Worm (Caenorhabditis elegans) whole organism, young adult: ENCODE measurements around the gene W02H3.3.

Experiments used
- B0035.1 ChIP-seq: sonication (generic microtip); optimal IDR thresholded peaks from 2 replicates; lab custom pipeline; 2016; ENCODE audit warnings: missing genetic modification characterization, mild to moderate bottlenecking, missing compliant biosample characterization, missing genotype, missing genetic modification reagents
- F33H1.4 ChIP-seq: fragments of 200-800 bp; sonication (Bioruptor generic); IDR thresholded peaks from 2 replicates; pipeline ENCODE4 v1.3.6; 2022; ENCODE audit warnings: missing genetic modification reagents, missing genetic modification characterization, missing compliant biosample characterization
- F52B5.7 ChIP-seq: sonication (generic microtip); optimal IDR thresholded peaks from 2 replicates; lab custom pipeline; 2016; ENCODE audit warnings: mild to moderate bottlenecking, missing genetic modification characterization, missing compliant biosample characterization
- T07F8.4 ChIP-seq: sonication (generic microtip); optimal IDR thresholded peaks from 2 replicates; lab custom pipeline; 2016; ENCODE audit warnings: mild to moderate bottlenecking, missing genetic modification characterization, moderate library complexity, missing compliant biosample characterization
- T26A5.8 ChIP-seq: sonication (generic microtip); optimal IDR thresholded peaks from 2 replicates; lab custom pipeline; 2016; ENCODE audit warnings: missing genetic modification characterization, missing compliant biosample characterization
- Y79H2A.3 ChIP-seq: fragments of 200-800 bp; sonication (Bioruptor generic); conservative IDR thresholded peaks from 2 replicates; pipeline ENCODE4 v1.3.6; 2022; ENCODE audit warnings: missing genetic modification reagents, missing genetic modification characterization, missing compliant biosample characterization
- akir-1 ChIP-seq: fragments of 200-800 bp; sonication (Bioruptor generic); optimal IDR thresholded peaks from 2 replicates; lab custom pipeline; 2018; ENCODE audit warnings: mild to moderate bottlenecking, missing genetic modification characterization, moderate library complexity, missing compliant biosample characterization
- ama-1 ChIP-seq, 3 experiments: fragments of 150-350 bp in 1 of 3; sonication (generic microtip) in 2 of 3; optimal IDR thresholded peaks; 2 replicates each; lab custom pipeline; 2014 to 2018; ENCODE audit warnings: missing biosample characterization in 2 of 3, missing genetic modification characterization in 2 of 3, missing genetic modification reagents in 2 of 3
- aptf-3 ChIP-seq: fragments of 200-800 bp; sonication (Bioruptor generic); IDR thresholded peaks from 2 replicates; pipeline ENCODE4 v1.3.6; 2022; ENCODE audit warnings: missing genetic modification characterization, missing compliant biosample characterization
- athp-1 ChIP-seq: sonication (generic microtip); optimal IDR thresholded peaks from 2 replicates; lab custom pipeline; 2017; ENCODE audit warnings: mild to moderate bottlenecking, missing genetic modification characterization, missing compliant biosample characterization
- ccch-3 ChIP-seq: fragments of 200-800 bp; sonication (Bioruptor generic); optimal IDR thresholded peaks from 2 replicates; lab custom pipeline; 2018; ENCODE audit warnings: mild to moderate bottlenecking, missing genetic modification characterization, missing compliant biosample characterization
- ceh-58 ChIP-seq: fragments of 200-800 bp; sonication (Bioruptor generic); IDR thresholded peaks from 2 replicates; pipeline ENCODE4 v1.3.6; 2022; ENCODE audit warnings: missing genetic modification characterization, missing compliant biosample characterization
- fkh-3 ChIP-seq: sonication (generic microtip); optimal IDR thresholded peaks from 2 replicates; lab custom pipeline; 2016; ENCODE audit warnings: mild to moderate bottlenecking, missing genetic modification characterization, missing compliant biosample characterization
- gei-17 ChIP-seq: fragments of 200-800 bp; sonication (Bioruptor generic); optimal IDR thresholded peaks from 2 replicates; lab custom pipeline; 2018; ENCODE audit warnings: mild to moderate bottlenecking, missing genetic modification characterization, missing compliant biosample characterization
- hlh-12 ChIP-seq: sonication (generic microtip); optimal IDR thresholded peaks from 2 replicates; lab custom pipeline; 2016; ENCODE audit warnings: missing genetic modification characterization, missing compliant biosample characterization
- hmg-20 ChIP-seq: fragments of 200-800 bp; sonication (Bioruptor generic); IDR thresholded peaks from 2 replicates; pipeline ENCODE4 v1.3.6; 2022; ENCODE audit warnings: missing genetic modification reagents, missing genetic modification characterization, missing compliant biosample characterization
- hrde-1 ChIP-seq: sonication (generic microtip); optimal IDR thresholded peaks from 2 replicates; lab custom pipeline; 2016; ENCODE audit warnings: missing genetic modification characterization, mild to moderate bottlenecking, missing compliant biosample characterization, moderate library complexity, missing genotype, missing genetic modification reagents, borderline replicate concordance
- hsf-1 ChIP-seq: fragments of 200-800 bp; sonication (Bioruptor generic); IDR thresholded peaks from 2 replicates; pipeline ENCODE4 v1.3.6; 2022; ENCODE audit warnings: missing genetic modification reagents, missing genetic modification characterization, missing compliant biosample characterization
- let-526 ChIP-seq: fragments of 200-800 bp; sonication (Bioruptor generic); IDR thresholded peaks from 2 replicates; pipeline ENCODE4 v1.3.6; 2022; ENCODE audit warnings: missing genetic modification reagents, missing genetic modification characterization, missing compliant biosample characterization
- lin-26 ChIP-seq: fragments of 200-800 bp; sonication (Bioruptor generic); IDR thresholded peaks from 2 replicates; pipeline ENCODE4 v1.3.6; 2022; ENCODE audit warnings: missing genetic modification reagents, missing genetic modification characterization, missing compliant biosample characterization
- lsy-27 ChIP-seq: sonication (generic microtip); optimal IDR thresholded peaks from 2 replicates; lab custom pipeline; 2017; ENCODE audit warnings: missing genetic modification characterization, mild to moderate bottlenecking, missing compliant biosample characterization, antibody characterized with exemption, missing genotype, borderline replicate concordance; ENCODE audit not compliant: insufficient read depth
- nfyb-1 ChIP-seq: fragments of 200-800 bp; sonication (Bioruptor generic); IDR thresholded peaks from 2 replicates; pipeline ENCODE4 v1.3.6; 2022; ENCODE audit warnings: missing genetic modification reagents, missing genetic modification characterization, missing compliant biosample characterization
- nhr-80 ChIP-seq: sonication (generic microtip); optimal IDR thresholded peaks from 2 replicates; lab custom pipeline; 2016; ENCODE audit warnings: missing genetic modification characterization, missing compliant biosample characterization
- pha-4 ChIP-seq: fragments of 150-350 bp; sonication (generic microtip); optimal IDR thresholded peaks from 2 replicates; lab custom pipeline; 2014; ENCODE audit warnings: missing biosample characterization, missing genetic modification reagents, missing genetic modification characterization
- rcor-1 ChIP-seq: fragments of 200-800 bp; sonication (Bioruptor generic); IDR thresholded peaks from 2 replicates; pipeline ENCODE4 v1.3.6; 2022; ENCODE audit warnings: missing genetic modification reagents, missing genetic modification characterization, missing compliant biosample characterization
- rec-8 ChIP-seq, 2 experiments: sonication (generic microtip); optimal IDR thresholded peaks; 2 replicates each; lab custom pipeline; 2016; ENCODE audit warnings: mild to moderate bottlenecking in 2 of 2, missing genetic modification characterization in 2 of 2, missing genetic modification reagents in 2 of 2, missing genotype in 2 of 2, missing biosample characterization in 1 of 2, missing compliant biosample characterization in 1 of 2, moderate library complexity in 1 of 2
- sdz-38 ChIP-seq: sonication (generic microtip); optimal IDR thresholded peaks from 2 replicates; lab custom pipeline; 2016; ENCODE audit warnings: missing genotype, missing genetic modification characterization, missing compliant biosample characterization
- snpc-1.3 ChIP-seq: sonication (generic microtip); optimal IDR thresholded peaks from 2 replicates; lab custom pipeline; 2017; ENCODE audit warnings: missing genetic modification characterization, mild to moderate bottlenecking, missing compliant biosample characterization, antibody characterized with exemption, moderate library complexity, missing genotype, missing genetic modification reagents; ENCODE audit not compliant: insufficient read depth
- snpc-4 ChIP-seq, 5 experiments: fragments of 150-350 bp in 1 of 5; sonication (generic microtip) in 4 of 5; optimal IDR thresholded peaks; 2 replicates each; lab custom pipeline; 2014 to 2018; ENCODE audit warnings: missing genetic modification characterization in 5 of 5, missing biosample characterization in 3 of 5, antibody characterized with exemption in 2 of 5, mild to moderate bottlenecking in 2 of 5, missing compliant biosample characterization in 2 of 5, missing genotype in 2 of 5, moderate library complexity in 2 of 5, missing genetic modification reagents in 1 of 5
- somi-1 ChIP-seq: fragments of 200-800 bp; sonication (Bioruptor generic); optimal IDR thresholded peaks from 2 replicates; lab custom pipeline; 2018; ENCODE audit warnings: mild to moderate bottlenecking, missing genetic modification characterization, missing compliant biosample characterization
- tbp1 ChIP-seq: fragments of 200-800 bp; sonication (Bioruptor generic); optimal IDR thresholded peaks from 2 replicates; lab custom pipeline; 2018; ENCODE audit warnings: mild to moderate bottlenecking, missing genetic modification characterization, missing compliant biosample characterization
- tbx-9 ChIP-seq: sonication (generic microtip); optimal IDR thresholded peaks from 2 replicates; lab custom pipeline; 2016; ENCODE audit warnings: borderline replicate concordance, missing genetic modification characterization, inconsistent platforms, missing compliant biosample characterization
- tlf-1 ChIP-seq: fragments of 200-800 bp; sonication (Bioruptor generic); optimal IDR thresholded peaks from 2 replicates; lab custom pipeline; 2018; ENCODE audit warnings: mild to moderate bottlenecking, missing genetic modification characterization, missing compliant biosample characterization
- zfh-2 ChIP-seq: fragments of 200-800 bp; sonication (Bioruptor generic); conservative IDR thresholded peaks from 2 replicates; pipeline ENCODE4 v1.3.6; 2022; ENCODE audit warnings: missing genetic modification reagents, missing genetic modification characterization, missing compliant biosample characterization
- ztf-3 ChIP-seq: fragments of 200-800 bp; sonication (Bioruptor generic); optimal IDR thresholded peaks from 2 replicates; lab custom pipeline; 2018; ENCODE audit warnings: mild to moderate bottlenecking, missing genetic modification characterization, missing compliant biosample characterization

W02H3.3 gene

ce11 chrX:11067256-11067655 is 30.7 kb downstream of the W02H3.3 start:
- TF ChIP-seq ccch-3 (GFP tag; lab: Kevin White, UChicago) (no peak), gei-17 (no peak), tbx-9 (tag; lab: Kevin White, UChicago) (no peak), aptf-3 (no peak), Y79H2A.3 (GFP tag; lab: Robert Waterston, UW) (no peak), T26A5.8 (tag; lab: Kevin White, UChicago) (no peak), athp-1 (tag; lab: Kevin White, UChicago) (no peak), somi-1 (GFP tag; lab: Kevin White, UChicago) (no peak), pha-4 (tag; lab: Kevin White, UChicago) (no peak), hrde-1 (no peak), snpc-1.3 (tag; lab: Kevin White, UChicago) (no peak), tlf-1 (GFP tag; lab: Kevin White, UChicago) (no peak), nfyb-1 (GFP tag; lab: Robert Waterston, UW) (no peak), sdz-38 (tag; lab: Kevin White, UChicago) (no peak), T07F8.4 (tag; lab: Kevin White, UChicago) (no peak), zfh-2 (GFP tag; lab: Robert Waterston, UW) (no peak), tbp1 (GFP tag; lab: Kevin White, UChicago) (no peak)

ce11 chrX:11064799-11065198 is 33.2 kb downstream of the W02H3.3 start, which contains the start of gene lpr-4:
TSS of gene lpr-4 (plus strand) at chrX:11065126.
- no peak for TF ChIP-seq ama-1 (optimal IDR thresholded peaks at IDR 0.05; lab: Kevin White, UChicago)
- TF ChIP-seq ama-1 (GFP tag; optimal IDR thresholded peaks at IDR 0.05; lab: Kevin White, UChicago): no peak
- TF ChIP-seq hmg-20 (GFP tag; lab: Robert Waterston, UW): no peak
- TF ChIP-seq rec-8 (tag; optimal IDR thresholded peaks at IDR 0.05; lab: Kevin White, UChicago): no peak
- no peak for TF ChIP-seq rcor-1 (GFP tag; lab: Robert Waterston, UW)
- no peak for TF ChIP-seq nhr-80 (tag; lab: Kevin White, UChicago)
- no peak for TF ChIP-seq hlh-12 (tag; lab: Kevin White, UChicago)

- TF ChIP-seq rcor-1 (GFP tag; lab: Robert Waterston, UW): no peak
- no peak for TF ChIP-seq B0035.1 (tag; lab: Kevin White, UChicago)
- TF ChIP-seq snpc-4 (GFP tag; optimal IDR thresholded peaks at IDR 0.05; lab: Kevin White, UChicago): no peak
- TF ChIP-seq snpc-4 (tag; optimal IDR thresholded peaks at IDR 0.05; lab: Kevin White, UChicago): no peak
- TF ChIP-seq hsf-1 (GFP tag; lab: Robert Waterston, UW): no peak
- TF ChIP-seq lsy-27 (tag; lab: Kevin White, UChicago): no peak
- TF ChIP-seq akir-1: no peak
- no peak for TF ChIP-seq F33H1.4 (GFP tag; lab: Robert Waterston, UW)
- no peak for TF ChIP-seq let-526
- TF ChIP-seq lin-26 (GFP tag; lab: Robert Waterston, UW): no peak
- no peak for TF ChIP-seq F52B5.7 (tag; lab: Kevin White, UChicago)
- no peak for TF ChIP-seq fkh-3 (tag; lab: Kevin White, UChicago)
- TF ChIP-seq ceh-58 (GFP tag; lab: Robert Waterston, UW): no peak
- TF ChIP-seq Y79H2A.3 (GFP tag; lab: Robert Waterston, UW): no peak
- TF ChIP-seq ztf-3 (GFP tag; lab: Kevin White, UChicago): no peak
Measured at ce11 chrX:11061904-11062303, 36.1 kb downstream of the W02H3.3 start, which contains the start of gene lpr-5. TSS of gene lpr-5 (plus strand) at chrX:11062123.
